Worm (Caenorhabditis elegans): ENCODE data around the gene Y9C9A.8.
"Not testable (repeated sequence)": the region's sequence is repeated elsewhere in the genome, so short reads cannot be mapped to it uniquely, and the experiment has no call there.

DNA sequence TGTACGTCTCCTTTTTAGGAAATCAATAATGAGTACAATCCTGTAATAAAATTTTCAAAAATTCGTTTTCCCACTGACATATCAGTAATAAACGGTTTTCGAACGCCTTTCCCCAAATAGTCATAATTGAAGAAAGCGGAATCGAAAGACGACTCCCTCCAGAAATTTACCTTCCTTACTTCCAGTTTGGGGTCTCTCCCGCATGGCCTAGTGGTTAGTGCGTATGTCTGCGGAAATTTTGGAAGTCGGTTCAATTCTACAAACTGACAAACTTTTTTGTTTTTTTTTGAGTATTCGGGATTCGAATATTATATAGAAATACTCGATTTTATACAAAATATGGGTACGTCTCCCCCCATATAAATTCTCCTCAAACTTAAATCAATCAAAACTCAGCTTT lies 19.6 kb downstream of the Y9C9A.8 start:
- not testable (repeated sequence) for TF ChIP-seq sea-1 (GFP tag; conservative IDR thresholded peaks at IDR 0.05); ama-1 (optimal IDR thresholded peaks at IDR 0.05); tbx-11 (GFP tag; IDR thresholded peaks at IDR 0.05); ceh-36 (tag; optimal IDR thresholded peaks at IDR 0.05); ceh-13 (GFP tag; optimal IDR thresholded peaks at IDR 0.05); hmbx-1 (tag; optimal IDR thresholded peaks at IDR 0.05); hmg-4 (GFP tag; optimal IDR thresholded peaks at IDR 0.05); tra-4 (tag; optimal IDR thresholded peaks at IDR 0.05); tbx-37 (GFP tag; conservative IDR thresholded peaks at IDR 0.05); scrt-1 (GFP tag; IDR thresholded peaks at IDR 0.05); hnd-1 (tag; optimal IDR thresholded peaks at IDR 0.05); B0310.2 (tag; optimal IDR thresholded peaks at IDR 0.05); pes-1 (GFP tag; IDR thresholded peaks at IDR 0.05)

All from whole organism, early embryonic.